Worm (Caenorhabditis elegans) whole organism, late embryonic: ENCODE results near the gene wrt-4.

Source experiments
- C38D4.7 ChIP-seq: fragments of 200-800 bp; sonication (Bioruptor generic); optimal IDR thresholded peaks from 2 replicates; lab custom pipeline; 2018; ENCODE audit warnings: mild to moderate bottlenecking, missing genetic modification characterization, moderate library complexity, missing compliant biosample characterization
- F13H6.1 ChIP-seq: sonication (generic microtip); optimal IDR thresholded peaks from 2 replicates; lab custom pipeline; 2016; ENCODE audit warnings: missing genetic modification characterization, missing compliant biosample characterization
- K02D7.2 ChIP-seq: sonication (generic microtip); optimal IDR thresholded peaks from 2 replicates; lab custom pipeline; 2017; ENCODE audit warnings: mild to moderate bottlenecking, missing genetic modification characterization, missing compliant biosample characterization
- K09A11.1 ChIP-seq: sonication (generic microtip); optimal IDR thresholded peaks from 2 replicates; lab custom pipeline; 2017; ENCODE audit warnings: antibody characterized with exemption, mild to moderate bottlenecking, missing genetic modification characterization, missing compliant biosample characterization; ENCODE audit not compliant: insufficient read depth
- T23F11.4 ChIP-seq: fragments of 200-800 bp; sonication (Bioruptor generic); optimal IDR thresholded peaks from 2 replicates; lab custom pipeline; 2018; ENCODE audit warnings: mild to moderate bottlenecking, missing genetic modification characterization, missing compliant biosample characterization
- Y22D7AL.16 ChIP-seq: sonication (generic microtip); optimal IDR thresholded peaks from 2 replicates; lab custom pipeline; 2016; ENCODE audit warnings: missing genetic modification characterization, missing compliant biosample characterization
- ama-1 ChIP-seq: fragments of 150-350 bp; optimal IDR thresholded peaks from 2 replicates; lab custom pipeline; 2014
- ceh-18 ChIP-seq: sonication (generic microtip); optimal IDR thresholded peaks from 2 replicates; lab custom pipeline; 2016; ENCODE audit warnings: missing genetic modification characterization, missing compliant biosample characterization
- ceh-19 ChIP-seq: fragments of 200-800 bp; sonication (Bioruptor generic); optimal IDR thresholded peaks from 2 replicates; lab custom pipeline; 2018; ENCODE audit warnings: mild to moderate bottlenecking, missing genetic modification characterization, missing compliant biosample characterization
- ceh-22 ChIP-seq: sonication (generic microtip); optimal IDR thresholded peaks from 2 replicates; lab custom pipeline; 2017; ENCODE audit warnings: missing biosample characterization, missing genetic modification characterization
- ceh-24 ChIP-seq: sonication (generic microtip); optimal IDR thresholded peaks from 2 replicates; lab custom pipeline; 2016; ENCODE audit warnings: mild to moderate bottlenecking, missing genetic modification characterization, missing compliant biosample characterization
- ceh-45 ChIP-seq: fragments of 200-800 bp; sonication (Bioruptor generic); IDR thresholded peaks from 2 replicates; pipeline ENCODE4 v1.3.6; 2022; ENCODE audit warnings: missing genetic modification reagents, missing genetic modification characterization, missing compliant biosample characterization
- ceh-48 ChIP-seq: sonication (generic microtip); optimal IDR thresholded peaks from 2 replicates; lab custom pipeline; 2016; ENCODE audit warnings: missing genetic modification characterization, inconsistent platforms, missing compliant biosample characterization
- ceh-6 ChIP-seq: fragments of 200-800 bp; sonication (Bioruptor generic); optimal IDR thresholded peaks from 2 replicates; lab custom pipeline; 2018; ENCODE audit warnings: mild to moderate bottlenecking, missing genetic modification characterization, missing compliant biosample characterization
- ceh-9 ChIP-seq: sonication (generic microtip); optimal IDR thresholded peaks from 2 replicates; lab custom pipeline; 2016; ENCODE audit warnings: mild to moderate bottlenecking, missing genetic modification characterization, inconsistent platforms, missing compliant biosample characterization
- dmd-4 ChIP-seq: sonication (generic microtip); optimal IDR thresholded peaks from 2 replicates; lab custom pipeline; 2016; ENCODE audit warnings: borderline replicate concordance, missing genetic modification characterization, missing compliant biosample characterization
- dve-1 ChIP-seq: sonication (generic microtip); optimal IDR thresholded peaks from 2 replicates; lab custom pipeline; 2017; ENCODE audit warnings: antibody characterized with exemption, mild to moderate bottlenecking, missing genetic modification characterization, missing compliant biosample characterization
- elt-2 ChIP-seq: sonication (generic microtip); optimal IDR thresholded peaks from 2 replicates; lab custom pipeline; 2016; ENCODE audit warnings: missing genetic modification reagents, missing genetic modification characterization, missing compliant biosample characterization
- elt-4 ChIP-seq: sonication (generic microtip); optimal IDR thresholded peaks from 2 replicates; lab custom pipeline; 2016; ENCODE audit warnings: missing genetic modification characterization, missing compliant biosample characterization
- ets-4 ChIP-seq: sonication (generic microtip); optimal IDR thresholded peaks from 2 replicates; lab custom pipeline; 2016; ENCODE audit warnings: missing genetic modification characterization, missing compliant biosample characterization
- eyg-1 ChIP-seq: sonication (generic microtip); optimal IDR thresholded peaks from 2 replicates; lab custom pipeline; 2016; ENCODE audit warnings: missing genotype, missing genetic modification characterization, missing compliant biosample characterization
- fax-1 ChIP-seq: sonication (generic microtip); optimal IDR thresholded peaks from 2 replicates; lab custom pipeline; 2016; ENCODE audit warnings: missing genotype, missing genetic modification characterization, missing compliant biosample characterization
- fkh-10 ChIP-seq: fragments of 150-350 bp; optimal IDR thresholded peaks from 2 replicates; lab custom pipeline; 2014; ENCODE audit warnings: missing biosample characterization, missing genetic modification reagents, missing genetic modification characterization
- fkh-6 ChIP-seq: sonication (generic microtip); optimal IDR thresholded peaks from 2 replicates; lab custom pipeline; 2016; ENCODE audit warnings: missing genetic modification characterization, missing compliant biosample characterization
- gmeb-2 ChIP-seq: sonication (generic microtip); optimal IDR thresholded peaks from 2 replicates; lab custom pipeline; 2016; ENCODE audit warnings: missing genetic modification characterization, inconsistent platforms, missing compliant biosample characterization
- hlh-13 ChIP-seq: fragments of 200-800 bp; sonication (Bioruptor generic); optimal IDR thresholded peaks from 2 replicates; lab custom pipeline; 2018; ENCODE audit warnings: mild to moderate bottlenecking, missing genetic modification characterization, missing compliant biosample characterization
- hlh-15 ChIP-seq: sonication (generic microtip); optimal IDR thresholded peaks from 2 replicates; lab custom pipeline; 2016; ENCODE audit warnings: missing genetic modification characterization, missing compliant biosample characterization
- hlh-6 ChIP-seq: sonication (generic microtip); optimal IDR thresholded peaks from 2 replicates; lab custom pipeline; 2016; ENCODE audit warnings: missing genotype, missing genetic modification characterization, missing compliant biosample characterization
- lin-11 ChIP-seq: fragments of 200-800 bp; sonication (Bioruptor generic); optimal IDR thresholded peaks from 2 replicates; lab custom pipeline; 2018; ENCODE audit warnings: mild to moderate bottlenecking, missing genetic modification characterization, missing compliant biosample characterization
- madf-2 ChIP-seq: sonication (generic microtip); optimal IDR thresholded peaks from 2 replicates; lab custom pipeline; 2017; ENCODE audit warnings: missing genetic modification characterization, missing compliant biosample characterization
- mec-3 ChIP-seq: sonication (generic microtip); optimal IDR thresholded peaks from 2 replicates; lab custom pipeline; 2016; ENCODE audit warnings: borderline replicate concordance, missing genetic modification characterization, missing compliant biosample characterization
- nhr-11 ChIP-seq: fragments of 150-350 bp; optimal IDR thresholded peaks from 2 replicates; lab custom pipeline; 2014; ENCODE audit warnings: missing biosample characterization, missing genetic modification characterization
- nhr-232 ChIP-seq: sonication (generic microtip); optimal IDR thresholded peaks from 2 replicates; lab custom pipeline; 2016; ENCODE audit warnings: missing genetic modification characterization, missing compliant biosample characterization
- npax-4 ChIP-seq: sonication (generic microtip); optimal IDR thresholded peaks from 2 replicates; lab custom pipeline; 2016; ENCODE audit warnings: missing genetic modification characterization, missing compliant biosample characterization
- odd-2 ChIP-seq: sonication (generic microtip); optimal IDR thresholded peaks from 2 replicates; lab custom pipeline; 2017; ENCODE audit warnings: antibody characterized with exemption, mild to moderate bottlenecking, missing genetic modification characterization, missing compliant biosample characterization
- pag-3 ChIP-seq: sonication (generic microtip); optimal IDR thresholded peaks from 2 replicates; lab custom pipeline; 2016; ENCODE audit warnings: missing compliant biosample characterization, missing genetic modification characterization, borderline replicate concordance
- pat-9 ChIP-seq: fragments of 200-800 bp; sonication (Bioruptor generic); optimal IDR thresholded peaks from 2 replicates; lab custom pipeline; 2018; ENCODE audit warnings: mild to moderate bottlenecking, missing genetic modification characterization, moderate library complexity, missing compliant biosample characterization
- pax-1 ChIP-seq: fragments of 150-350 bp; optimal IDR thresholded peaks from 2 replicates; lab custom pipeline; 2014; ENCODE audit warnings: missing biosample characterization, missing genetic modification characterization
- pha-2 ChIP-seq: sonication (generic microtip); optimal IDR thresholded peaks from 2 replicates; lab custom pipeline; 2017; ENCODE audit warnings: mild to moderate bottlenecking, missing genetic modification characterization, missing compliant biosample characterization
- pha-4 ChIP-seq: fragments of 150-350 bp; optimal IDR thresholded peaks from 2 replicates; lab custom pipeline; 2018; ENCODE audit warnings: missing biosample characterization, missing genetic modification reagents, missing genetic modification characterization
- pqm-1 ChIP-seq: sonication (generic microtip); optimal IDR thresholded peaks from 2 replicates; lab custom pipeline; 2016; ENCODE audit warnings: missing genetic modification characterization, missing compliant biosample characterization
- rnt-1 ChIP-seq: sonication (generic microtip); optimal IDR thresholded peaks from 2 replicates; lab custom pipeline; 2016; ENCODE audit warnings: missing genetic modification characterization, missing compliant biosample characterization
- sdc-2 ChIP-seq: sonication (generic microtip); optimal IDR thresholded peaks from 2 replicates; lab custom pipeline; 2016; ENCODE audit warnings: missing genotype, missing genetic modification characterization, missing compliant biosample characterization
- sox-2 ChIP-seq: fragments of 200-800 bp; sonication (Bioruptor generic); IDR thresholded peaks from 2 replicates; pipeline ENCODE4 v1.3.6; 2022; ENCODE audit warnings: missing genetic modification reagents, missing genetic modification characterization, missing compliant biosample characterization
- sox-4 ChIP-seq: sonication (generic microtip); optimal IDR thresholded peaks from 2 replicates; lab custom pipeline; 2017; ENCODE audit warnings: mild to moderate bottlenecking, missing genetic modification characterization, inconsistent platforms, missing compliant biosample characterization
- tbx-2 ChIP-seq: sonication (generic microtip); optimal IDR thresholded peaks from 2 replicates; lab custom pipeline; 2016; ENCODE audit warnings: missing genetic modification characterization, missing compliant biosample characterization
- tbx-7 ChIP-seq: sonication (generic microtip); optimal IDR thresholded peaks from 2 replicates; lab custom pipeline; 2016; ENCODE audit warnings: missing genotype, missing genetic modification characterization, missing compliant biosample characterization
- ttx-3 ChIP-seq: sonication (generic microtip); optimal IDR thresholded peaks from 2 replicates; lab custom pipeline; 2016; ENCODE audit warnings: missing genetic modification reagents, missing genetic modification characterization, missing compliant biosample characterization
- unc-3 ChIP-seq, 2 experiments: fragments of 200-800 bp in 1 of 2; sonication (Bioruptor generic) in 1 of 2; sonication (generic microtip) in 1 of 2; conservative IDR thresholded peaks in 1 of 2; optimal IDR thresholded peaks in 1 of 2; 2 replicates each; pipeline versions ENCODE4 v1.3.6 to Lab custom; 2016 to 2022; ENCODE audit warnings: missing compliant biosample characterization in 2 of 2, missing genetic modification characterization in 2 of 2, missing genetic modification reagents in 1 of 2
- unc-55 ChIP-seq: sonication (generic microtip); optimal IDR thresholded peaks from 2 replicates; lab custom pipeline; 2017; ENCODE audit warnings: missing biosample characterization, missing genetic modification reagents, missing genetic modification characterization
- zip-5 ChIP-seq: sonication (generic microtip); optimal IDR thresholded peaks from 2 replicates; lab custom pipeline; 2016; ENCODE audit warnings: missing genetic modification characterization, missing compliant biosample characterization
- ztf-16 ChIP-seq: sonication (generic microtip); optimal IDR thresholded peaks from 2 replicates; lab custom pipeline; 2017; ENCODE audit warnings: missing genetic modification characterization, missing compliant biosample characterization

wrt-4 gene

DNA sequence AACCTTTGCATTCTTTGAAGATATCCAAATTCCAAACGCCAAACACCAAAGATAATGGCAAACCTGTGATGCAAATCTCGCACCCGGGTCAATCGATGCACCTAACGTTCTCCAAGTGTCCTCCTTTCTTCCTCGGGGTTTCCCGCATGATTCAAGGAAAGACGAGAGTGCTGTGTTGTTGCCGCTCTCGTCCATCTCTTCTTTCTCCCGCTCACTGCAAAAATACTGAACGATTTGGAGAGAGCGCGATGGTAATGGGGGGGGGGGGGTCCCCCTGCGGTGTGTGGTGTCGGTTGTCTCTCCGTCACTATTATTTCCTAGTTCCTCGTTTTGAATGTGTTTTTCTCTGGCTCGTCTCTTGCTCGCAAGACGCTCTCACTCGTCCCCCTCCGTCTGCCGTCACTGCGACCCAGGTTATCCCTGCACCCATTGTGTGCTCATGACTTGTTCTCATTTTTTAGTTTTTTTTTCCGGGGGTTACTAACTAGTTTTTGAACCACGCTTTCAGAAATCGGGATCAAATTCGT is 49.6 kb downstream of the wrt-4 start:
- TF ChIP-seq sox-2 (peak; percentile 52), hlh-15 (tag; lab: Kevin White, UChicago) (no peak), pha-4 (tag; lab: Kevin White, UChicago) (no peak), Y22D7AL.16 (tag; lab: Kevin White, UChicago) (no peak), pqm-1 (no peak), ttx-3 (tag; lab: Kevin White, UChicago) (peak; percentile 47), nhr-11 (tag; lab: Kevin White, UChicago) (no peak), T23F11.4 (GFP tag; lab: Kevin White, UChicago) (no peak), ceh-18 (tag; lab: Kevin White, UChicago) (peak; percentile 94), dve-1 (tag; lab: Kevin White, UChicago) (peak; percentile 4), tbx-2 (tag; lab: Kevin White, UChicago) (peak; percentile 94), ceh-22 (tag; lab: Kevin White, UChicago) (no peak), sox-4 (no peak), ama-1 (lab: Kevin White, UChicago) (no peak), npax-4 (no peak), pag-3 (tag; lab: Kevin White, UChicago) (no peak), elt-4 (tag; lab: Kevin White, UChicago) (no peak), unc-55 (peak; percentile 63), eyg-1 (tag; lab: Kevin White, UChicago) (no peak), sdc-2 (tag; lab: Kevin White, UChicago) (peak; percentile 86), pha-2 (tag; lab: Kevin White, UChicago) (peak; percentile 50), fkh-6 (tag; lab: Kevin White, UChicago) (no peak), ceh-6 (GFP tag; lab: Kevin White, UChicago) (no peak), fax-1 (tag; lab: Kevin White, UChicago) (peak; percentile 14), ztf-16 (tag; lab: Kevin White, UChicago) (no peak), gmeb-2 (tag; lab: Kevin White, UChicago) (peak; percentile 26), elt-2 (tag; lab: Kevin White, UChicago) (peak; percentile 59), ets-4 (peak; percentile 59), odd-2 (tag; lab: Kevin White, UChicago) (no peak), pax-1 (no peak), hlh-6 (peak; percentile 64), unc-3 (GFP tag; conservative IDR thresholded peaks at IDR 0.05; lab: Robert Waterston, UW) (peak; percentile 39; the same call in 1 of the 2 replicates), unc-3 (tag; optimal IDR thresholded peaks at IDR 0.05; lab: Kevin White, UChicago) (no peak), C38D4.7 (GFP tag; lab: Kevin White, UChicago) (no peak), ceh-24 (no peak), K02D7.2 (tag; lab: Kevin White, UChicago) (no peak), F13H6.1 (tag; lab: Kevin White, UChicago) (peak; percentile 92), ceh-48 (tag; lab: Kevin White, UChicago) (no peak), ceh-19 (GFP tag; lab: Kevin White, UChicago) (peak; percentile 83), pat-9 (tag; lab: Kevin White, UChicago) (peak; percentile 17), madf-2 (tag; lab: Kevin White, UChicago) (peak; percentile 31), rnt-1 (tag; lab: Kevin White, UChicago) (peak; percentile 90), fkh-10 (no peak), lin-11 (tag; lab: Kevin White, UChicago) (no peak), nhr-232 (tag; lab: Kevin White, UChicago) (no peak), hlh-13 (GFP tag; lab: Kevin White, UChicago) (no peak), dmd-4 (no peak), zip-5 (tag; lab: Kevin White, UChicago) (no peak), tbx-7 (no peak), mec-3 (tag; lab: Kevin White, UChicago) (no peak), ceh-45 (GFP tag; lab: Robert Waterston, UW) (0 out of 2 replicates have a peak, but pooled peaks have one; percentile 25), K09A11.1 (tag; lab: Kevin White, UChicago) (peak; percentile 59), ceh-9 (tag; lab: Kevin White, UChicago) (no peak)
